Worm (Caenorhabditis elegans): ENCODE measurements around the gene twk-20.

DNA sequence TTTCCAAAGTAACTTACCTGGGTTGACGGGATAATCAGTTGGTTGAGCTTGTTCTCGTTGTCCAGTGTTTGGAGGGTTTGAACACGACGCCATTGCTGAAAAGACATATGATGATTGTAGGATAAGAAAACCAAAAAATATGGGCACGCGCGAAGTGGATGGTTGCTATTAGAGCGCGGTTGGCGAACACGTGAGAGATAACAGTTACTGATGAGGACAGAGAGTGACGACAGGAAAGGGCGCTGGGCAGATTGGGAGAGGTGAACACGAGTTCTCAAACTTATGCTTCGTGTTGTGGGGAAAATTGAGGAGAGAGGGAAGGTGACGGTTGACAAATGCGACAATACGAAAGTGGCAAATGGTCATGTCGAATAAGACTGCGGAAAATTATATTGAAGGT lies 35.9 kb upstream of the twk-20 start, which contains the start of gene F54B11.8:
- no peak for TF ChIP-seq dpl-1 (GFP tag; optimal IDR thresholded peaks at IDR 0.05)
- no peak for TF ChIP-seq nhr-12 (tag; optimal IDR thresholded peaks at IDR 0.05)
- TF ChIP-seq aly-2 (tag; optimal IDR thresholded peaks at IDR 0.05) = no peak
- no peak for TF ChIP-seq unc-86 (tag; optimal IDR thresholded peaks at IDR 0.05)

Measured in whole organism, L1 larva.